Worm (Caenorhabditis elegans) whole organism, mixed stage, embryonic: ENCODE results near the gene bath-3.
"Not testable (repeated sequence)": the region's sequence is repeated elsewhere in the genome, so short reads cannot be mapped to it uniquely, and the experiment has no call there.

Experiments used
- M03D4.4 ChIP-seq: sonication (generic microtip); optimal IDR thresholded peaks from 2 replicates; lab custom pipeline; 2017; ENCODE audit warnings: mild to moderate bottlenecking, missing genetic modification characterization, missing compliant biosample characterization
- bed-3 ChIP-seq: fragments of 200-800 bp; sonication (Bioruptor generic); optimal IDR thresholded peaks from 3 replicates; lab custom pipeline; 2018; ENCODE audit warnings: mild to moderate bottlenecking, missing genetic modification characterization, moderate library complexity, missing compliant biosample characterization
- blmp-1 ChIP-seq: fragments of 150-350 bp; optimal IDR thresholded peaks from 2 replicates; lab custom pipeline; 2014; ENCODE audit warnings: missing biosample characterization, missing genetic modification characterization
- ceh-39 ChIP-seq: fragments of 150-350 bp; optimal IDR thresholded peaks from 2 replicates; lab custom pipeline; 2014; ENCODE audit warnings: missing biosample characterization, missing genetic modification characterization
- ceh-43 ChIP-seq: fragments of 200-800 bp; sonication (Bioruptor generic); optimal IDR thresholded peaks from 2 replicates; lab custom pipeline; 2018; ENCODE audit warnings: mild to moderate bottlenecking, missing genetic modification characterization, moderate library complexity, missing compliant biosample characterization
- ceh-83 ChIP-seq: fragments of 200-800 bp; sonication (Bioruptor generic); optimal IDR thresholded peaks from 2 replicates; lab custom pipeline; 2018; ENCODE audit warnings: mild to moderate bottlenecking, missing genetic modification characterization, missing compliant biosample characterization
- ces-1 ChIP-seq: fragments of 150-350 bp; optimal IDR thresholded peaks from 2 replicates; lab custom pipeline; 2014; ENCODE audit warnings: missing biosample characterization, missing genetic modification reagents, missing genetic modification characterization
- cnd-1 ChIP-seq: fragments of 200-800 bp; sonication (Bioruptor generic); optimal IDR thresholded peaks from 2 replicates; lab custom pipeline; 2018; ENCODE audit warnings: mild to moderate bottlenecking, missing genetic modification characterization, missing compliant biosample characterization
- drap-1 ChIP-seq: fragments of 200-800 bp; sonication (Bioruptor generic); optimal IDR thresholded peaks from 3 replicates; lab custom pipeline; 2018; ENCODE audit warnings: mild to moderate bottlenecking, missing genetic modification characterization, missing compliant biosample characterization
- elt-1 ChIP-seq: sonication (generic microtip); optimal IDR thresholded peaks from 2 replicates; lab custom pipeline; 2017; ENCODE audit warnings: missing genetic modification characterization, mild to moderate bottlenecking, missing compliant biosample characterization, antibody characterized with exemption, moderate library complexity, borderline replicate concordance; ENCODE audit not compliant: insufficient read depth
- flh-1 ChIP-seq: fragments of 200-800 bp; sonication (Bioruptor generic); optimal IDR thresholded peaks from 2 replicates; lab custom pipeline; 2018; ENCODE audit warnings: mild to moderate bottlenecking, missing genetic modification characterization, moderate library complexity, missing compliant biosample characterization
- ham-2 ChIP-seq: fragments of 200-800 bp; sonication (Bioruptor generic); optimal IDR thresholded peaks from 2 replicates; lab custom pipeline; 2018; ENCODE audit warnings: mild to moderate bottlenecking, missing genetic modification characterization, missing compliant biosample characterization
- hlh-1 ChIP-seq: fragments of 150-350 bp; optimal IDR thresholded peaks from 2 replicates; lab custom pipeline; 2014; ENCODE audit warnings: missing biosample characterization, missing genetic modification reagents, missing genetic modification characterization
- lin-13 ChIP-seq: fragments of 150-350 bp; optimal IDR thresholded peaks from 2 replicates; lab custom pipeline; 2014; ENCODE audit warnings: missing biosample characterization, missing genetic modification characterization
- lin-32 ChIP-seq: fragments of 200-800 bp; sonication (Bioruptor generic); optimal IDR thresholded peaks from 2 replicates; lab custom pipeline; 2018; ENCODE audit warnings: mild to moderate bottlenecking, missing genetic modification characterization, missing compliant biosample characterization
- mab-5 ChIP-seq: fragments of 150-350 bp; optimal IDR thresholded peaks from 2 replicates; lab custom pipeline; 2014; ENCODE audit warnings: missing biosample characterization, missing genetic modification characterization
- mep-1 ChIP-seq: fragments of 150-350 bp; optimal IDR thresholded peaks from 2 replicates; lab custom pipeline; 2017; ENCODE audit warnings: missing biosample characterization, missing genetic modification reagents, missing genetic modification characterization, inconsistent platforms
- mls-2 ChIP-seq: sonication (generic microtip); optimal IDR thresholded peaks from 2 replicates; lab custom pipeline; 2016; ENCODE audit warnings: mild to moderate bottlenecking, missing genetic modification characterization, moderate library complexity, missing compliant biosample characterization
- nhr-12 ChIP-seq: fragments of 150-350 bp; optimal IDR thresholded peaks from 2 replicates; lab custom pipeline; 2014; ENCODE audit warnings: missing biosample characterization, missing genetic modification characterization
- nhr-2 ChIP-seq: fragments of 150-350 bp; optimal IDR thresholded peaks from 2 replicates; lab custom pipeline; 2014; ENCODE audit warnings: missing biosample characterization, missing genetic modification characterization
- nhr-28 ChIP-seq: fragments of 150-350 bp; optimal IDR thresholded peaks from 2 replicates; lab custom pipeline; 2014; ENCODE audit warnings: missing biosample characterization, missing genetic modification characterization
- nhr-76 ChIP-seq: sonication (generic microtip); optimal IDR thresholded peaks from 2 replicates; lab custom pipeline; 2017; ENCODE audit warnings: missing biosample characterization, missing genetic modification characterization
- pha-4 ChIP-seq: fragments of 150-350 bp; optimal IDR thresholded peaks from 2 replicates; lab custom pipeline; 2018; ENCODE audit warnings: missing biosample characterization, missing genetic modification reagents, missing genetic modification characterization
- sem-2 ChIP-seq: fragments of 200-800 bp; sonication (Bioruptor generic); optimal IDR thresholded peaks from 2 replicates; lab custom pipeline; 2018; ENCODE audit warnings: mild to moderate bottlenecking, missing genetic modification characterization, missing compliant biosample characterization
- snpc-4 ChIP-seq: fragments of 150-350 bp; optimal IDR thresholded peaks from 2 replicates; lab custom pipeline; 2014; ENCODE audit warnings: missing biosample characterization, missing genetic modification characterization
- tbx-8 ChIP-seq: fragments of 200-800 bp; sonication (Bioruptor generic); optimal IDR thresholded peaks from 2 replicates; lab custom pipeline; 2018; ENCODE audit warnings: mild to moderate bottlenecking, missing genetic modification characterization, moderate library complexity, missing compliant biosample characterization
- unc-120 ChIP-seq: sonication (generic microtip); optimal IDR thresholded peaks from 2 replicates; lab custom pipeline; 2017; ENCODE audit warnings: missing genetic modification characterization, missing compliant biosample characterization; ENCODE audit not compliant: poor library complexity, severe bottlenecking
- unc-39 ChIP-seq: fragments of 150-350 bp; optimal IDR thresholded peaks from 2 replicates; lab custom pipeline; 2014; ENCODE audit warnings: missing biosample characterization, missing genetic modification characterization
- zip-8 ChIP-seq: fragments of 150-350 bp; optimal IDR thresholded peaks from 2 replicates; lab custom pipeline; 2014; ENCODE audit warnings: missing biosample characterization, missing genetic modification characterization

The bath-3 gene

DNA sequence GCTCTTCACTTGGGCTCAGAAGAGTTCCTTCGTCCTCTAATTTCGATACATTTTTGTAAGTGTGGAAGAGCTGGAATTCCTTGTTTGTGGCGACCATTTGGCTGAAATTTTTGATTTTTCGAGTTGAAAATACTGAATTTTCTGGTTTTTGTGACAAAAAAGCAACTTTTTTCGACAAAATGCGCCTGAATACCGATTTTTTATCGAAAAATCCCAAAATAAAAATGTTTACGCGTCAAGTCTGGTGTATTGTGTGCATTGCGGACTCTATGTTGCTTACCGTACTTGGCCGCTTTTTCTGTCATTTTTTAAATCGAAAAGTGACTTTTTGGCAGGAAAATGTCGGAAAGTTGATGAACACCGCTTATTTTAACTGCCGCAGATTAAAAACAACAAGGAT lies at the start of gene bath-3:
TSS of gene bath-3 (minus strand) at position 101 of the 400 bp plus-strand sequence.
- TF ChIP-seq ceh-43: no peak
- no peak for TF ChIP-seq lin-13 (tag; lab: Kevin White, UChicago)
- TF ChIP-seq ceh-83 (GFP tag; lab: Kevin White, UChicago): no peak
- TF ChIP-seq sem-2 (GFP tag; lab: Kevin White, UChicago): no peak
- no peak for TF ChIP-seq unc-120 (tag; lab: Kevin White, UChicago)
- no peak for TF ChIP-seq blmp-1 (tag; lab: Kevin White, UChicago)
- no peak for TF ChIP-seq elt-1 (tag; lab: Kevin White, UChicago)

DNA sequence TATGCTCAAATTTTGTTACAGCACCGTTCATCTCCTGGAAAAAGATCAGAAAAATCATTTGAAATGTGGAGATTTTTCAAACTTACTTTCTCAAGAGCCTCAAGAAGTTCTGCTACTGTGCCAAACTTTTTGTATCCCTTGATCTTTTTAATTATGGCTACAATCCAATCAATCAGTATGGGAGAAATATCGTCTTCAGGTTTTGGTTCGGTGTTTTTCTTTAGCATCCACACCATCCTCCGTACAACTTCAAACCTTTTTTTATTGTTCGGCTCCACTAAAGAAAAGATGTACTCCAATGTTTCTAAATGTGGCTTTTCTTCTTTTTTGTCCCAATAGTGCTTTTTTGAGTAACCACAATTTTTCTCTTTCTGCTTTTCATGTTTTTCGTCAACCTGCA lies 46.2 kb upstream of the bath-3 start:
- no peak for TF ChIP-seq hlh-1
- TF ChIP-seq blmp-1 (tag; lab: Kevin White, UChicago): no peak
- no peak for TF ChIP-seq sem-2 (GFP tag; lab: Kevin White, UChicago)
- TF ChIP-seq tbx-8 (GFP tag; lab: Kevin White, UChicago): no peak
- TF ChIP-seq ham-2 (GFP tag; lab: Kevin White, UChicago): no peak
- no peak for TF ChIP-seq pha-4 (tag; lab: Kevin White, UChicago)
- no peak for TF ChIP-seq elt-1 (tag; lab: Kevin White, UChicago)
- no peak for TF ChIP-seq flh-1 (GFP tag; lab: Kevin White, UChicago)
- TF ChIP-seq bed-3 (GFP tag; lab: Kevin White, UChicago): no peak
- no peak for TF ChIP-seq mab-5 (tag; lab: Kevin White, UChicago)
- TF ChIP-seq nhr-2: no peak
- no peak for TF ChIP-seq mls-2 (tag; lab: Kevin White, UChicago)
- no peak for TF ChIP-seq drap-1 (GFP tag; lab: Kevin White, UChicago)
- no peak for TF ChIP-seq M03D4.4
- no peak for TF ChIP-seq ces-1
- TF ChIP-seq cnd-1 (tag; lab: Kevin White, UChicago): no peak

DNA sequence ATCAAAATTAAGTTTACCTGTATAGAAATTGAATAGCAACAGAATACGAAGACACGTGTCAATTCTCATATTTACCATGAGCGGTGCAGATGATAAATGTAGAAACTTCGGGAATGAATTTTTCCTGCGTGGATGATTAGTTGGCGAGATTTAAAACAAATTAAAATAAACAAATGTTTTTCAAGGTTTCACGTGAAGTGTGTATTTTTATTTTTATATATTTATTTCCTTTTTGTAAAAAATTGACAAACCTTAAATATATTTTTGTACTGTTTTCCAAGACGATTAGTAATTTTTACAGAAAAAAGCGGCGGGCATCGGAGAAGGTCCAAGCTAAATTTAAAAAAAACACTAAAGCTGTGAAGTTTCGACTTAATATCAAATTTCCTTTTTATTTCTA lies 45.2 kb upstream of the bath-3 start, which contains the start of gene F07E5.8:
TSS of gene F07E5.8 (minus strand) at position 101 of the 400 bp plus-strand sequence.
- TF ChIP-seq snpc-4 (tag; lab: Kevin White, UChicago) (no peak), M03D4.4 (no peak), ceh-39 (tag; lab: Kevin White, UChicago) (no peak), unc-39 (tag; lab: Kevin White, UChicago) (no peak), unc-120 (tag; lab: Kevin White, UChicago) (no peak), mep-1 (tag; lab: Kevin White, UChicago) (no peak), nhr-28 (tag; lab: Kevin White, UChicago) (no peak), ham-2 (GFP tag; lab: Kevin White, UChicago) (no peak), flh-1 (GFP tag; lab: Kevin White, UChicago) (no peak)

DNA sequence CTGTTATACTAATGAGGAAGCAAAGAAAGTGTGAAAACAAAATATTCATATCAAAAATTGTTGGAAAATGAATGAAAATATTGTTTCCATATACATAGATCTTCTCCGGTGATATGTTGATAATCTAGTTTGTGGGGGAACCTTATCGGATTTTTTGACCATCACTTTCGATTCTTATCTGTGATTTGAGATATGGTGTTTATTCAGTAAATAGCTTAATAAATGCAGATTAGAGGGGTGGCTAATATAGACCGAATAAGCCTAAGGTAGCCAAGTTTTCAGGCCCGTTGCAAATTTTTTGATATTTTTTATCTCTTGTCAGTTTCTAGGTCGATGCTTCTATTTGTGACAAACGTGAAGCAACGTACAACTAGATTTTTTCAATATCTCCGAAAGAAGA lies 41.2 kb upstream of the bath-3 start, which contains the start of gene F07E5.7:
TSS of gene F07E5.7 (minus strand) at position 101 of the 400 bp plus-strand sequence.
- TF ChIP-seq bed-3 (GFP tag; lab: Kevin White, UChicago) (no peak), unc-39 (tag; lab: Kevin White, UChicago) (no peak), nhr-2 (no peak), nhr-76 (tag; lab: Kevin White, UChicago) (no peak), tbx-8 (GFP tag; lab: Kevin White, UChicago) (no peak), pha-4 (tag; lab: Kevin White, UChicago) (no peak), sem-2 (GFP tag; lab: Kevin White, UChicago) (no peak), lin-32 (GFP tag; lab: Kevin White, UChicago) (no peak), elt-1 (tag; lab: Kevin White, UChicago) (no peak)

DNA sequence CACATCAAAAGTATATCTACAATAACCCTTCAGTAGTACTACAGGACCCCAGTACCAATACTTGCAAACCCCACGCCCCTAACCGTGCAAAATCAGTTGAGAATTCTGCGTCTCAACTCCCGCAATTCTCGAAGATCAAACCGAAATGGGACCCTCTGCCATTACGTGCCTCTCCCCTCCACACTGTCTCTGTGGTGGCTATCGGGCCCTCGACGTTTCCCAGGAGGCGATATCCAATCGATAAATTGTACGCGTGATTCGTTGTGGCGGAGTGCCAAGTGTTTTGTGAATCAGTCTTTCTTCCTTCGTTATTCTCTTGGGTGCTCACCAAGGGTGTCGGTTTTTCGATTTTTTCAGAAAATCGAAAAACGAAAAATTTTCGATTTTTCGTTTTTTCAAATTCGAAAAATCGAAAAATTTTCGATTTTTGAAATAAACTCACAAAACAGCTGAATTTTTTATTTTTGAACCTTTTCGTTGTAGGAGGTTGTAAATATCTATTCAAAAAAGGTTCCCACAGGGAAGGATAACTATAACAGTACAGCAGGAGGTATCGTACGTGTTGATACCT lies 37.3 kb upstream of the bath-3 start, which contains the start of gene F07E5.12:
TSS of gene F07E5.12 (plus strand) at position 521 of the 571 bp plus-strand sequence.
- TF ChIP-seq nhr-28 (tag; lab: Kevin White, UChicago); nhr-12; zip-8 (tag; lab: Kevin White, UChicago): not testable (repeated sequence)
